Fruit fly (Drosophila melanogaster) Kc167 (cell line): Measurements from ENCODE around the gene ergic53.

Experiments
- Myc ChIP-seq: fragments of >200 bp; optimal IDR thresholded peaks from 2 replicates; lab custom pipeline; 2017; ENCODE audit warnings: missing external identifiers
- h ChIP-seq: fragments of >200 bp; optimal IDR thresholded peaks from 3 replicates; lab custom pipeline; 2018; ENCODE audit warnings: missing external identifiers
- insv ChIP-seq: fragments of >200 bp; optimal IDR thresholded peaks from 3 replicates; lab custom pipeline; 2018; ENCODE audit warnings: missing external identifiers
- psq ChIP-seq: fragments of >200 bp; optimal IDR thresholded peaks from 2 replicates; lab custom pipeline; 2017; ENCODE audit warnings: missing external identifiers

DNA sequence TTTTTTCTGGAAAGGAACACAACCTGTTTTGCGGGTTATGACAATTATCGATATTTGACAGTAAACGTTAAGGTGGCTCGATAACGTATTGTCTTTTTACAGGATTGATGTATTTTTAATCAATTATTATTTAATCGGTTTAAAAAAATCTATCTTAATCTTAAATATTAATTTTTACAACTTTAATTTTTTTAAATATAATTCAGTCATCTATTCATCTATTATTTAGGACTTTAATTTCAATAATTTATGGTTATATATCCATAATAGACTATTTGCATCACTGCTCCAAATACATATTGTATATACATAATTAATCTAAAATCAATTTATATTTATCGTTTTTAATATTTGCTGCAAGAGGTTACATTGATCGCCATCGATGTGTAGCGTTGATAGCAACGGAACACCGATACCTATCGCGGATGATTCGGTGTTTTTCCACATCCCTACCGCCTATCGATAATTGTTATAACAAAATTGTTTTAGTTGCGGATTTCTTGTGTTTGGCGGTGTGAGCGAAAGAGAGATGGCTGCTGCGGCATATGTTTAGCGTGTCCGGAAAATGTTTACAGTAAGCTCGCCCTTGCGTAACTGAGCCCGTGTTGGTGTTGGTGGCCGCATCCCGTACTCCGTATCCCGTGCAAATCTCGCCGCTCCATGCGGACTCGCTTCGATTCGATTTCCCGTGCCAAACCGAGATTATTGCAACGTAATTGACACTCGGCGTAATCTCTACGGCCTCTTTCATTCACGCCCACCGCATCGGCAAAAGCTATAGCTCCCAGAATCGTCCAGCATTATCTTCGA lies 9.8 kb upstream of the ergic53 start, which contains the start of the genes GstO1 and foi:
- TF ChIP-seq h (lab: Kevin White, UChicago): no peak
- no peak for TF ChIP-seq psq (lab: Kevin White, UChicago)
- no peak for TF ChIP-seq Myc (lab: Kevin White, UChicago)
- TF ChIP-seq insv (lab: Kevin White, UChicago): no peak
